Worm (Caenorhabditis elegans) whole organism, late embryonic: ENCODE data around the gene K09E3.7.

ENCODE experiments used
- C08G9.2 ChIP-seq: sonication (generic microtip); optimal IDR thresholded peaks from 2 replicates; lab custom pipeline; 2016; ENCODE audit warnings: mild to moderate bottlenecking, missing genetic modification characterization, moderate library complexity, missing compliant biosample characterization
- C38D4.7 ChIP-seq: fragments of 200-800 bp; sonication (Bioruptor generic); optimal IDR thresholded peaks from 2 replicates; lab custom pipeline; 2018; ENCODE audit warnings: mild to moderate bottlenecking, missing genetic modification characterization, moderate library complexity, missing compliant biosample characterization
- F13H6.1 ChIP-seq: sonication (generic microtip); optimal IDR thresholded peaks from 2 replicates; lab custom pipeline; 2016; ENCODE audit warnings: missing genetic modification characterization, missing compliant biosample characterization
- K09A11.1 ChIP-seq: sonication (generic microtip); optimal IDR thresholded peaks from 2 replicates; lab custom pipeline; 2017; ENCODE audit warnings: antibody characterized with exemption, mild to moderate bottlenecking, missing genetic modification characterization, missing compliant biosample characterization; ENCODE audit not compliant: insufficient read depth
- Y22D7AL.16 ChIP-seq: sonication (generic microtip); optimal IDR thresholded peaks from 2 replicates; lab custom pipeline; 2016; ENCODE audit warnings: missing genetic modification characterization, missing compliant biosample characterization
- ahr-1 ChIP-seq: sonication (generic microtip); optimal IDR thresholded peaks from 2 replicates; lab custom pipeline; 2016; ENCODE audit warnings: missing genetic modification characterization, missing compliant biosample characterization
- ama-1 ChIP-seq: fragments of 150-350 bp; optimal IDR thresholded peaks from 2 replicates; lab custom pipeline; 2014
- ceh-18 ChIP-seq: sonication (generic microtip); optimal IDR thresholded peaks from 2 replicates; lab custom pipeline; 2016; ENCODE audit warnings: missing genetic modification characterization, missing compliant biosample characterization
- ceh-19 ChIP-seq: fragments of 200-800 bp; sonication (Bioruptor generic); optimal IDR thresholded peaks from 2 replicates; lab custom pipeline; 2018; ENCODE audit warnings: mild to moderate bottlenecking, missing genetic modification characterization, missing compliant biosample characterization
- ceh-30 ChIP-seq: fragments of 150-350 bp; optimal IDR thresholded peaks from 2 replicates; lab custom pipeline; 2014; ENCODE audit warnings: missing biosample characterization, missing genetic modification characterization
- ceh-31 ChIP-seq: sonication (generic microtip); optimal IDR thresholded peaks from 2 replicates; lab custom pipeline; 2016; ENCODE audit warnings: missing genetic modification characterization, missing compliant biosample characterization
- ceh-34 ChIP-seq: sonication (generic microtip); optimal IDR thresholded peaks from 2 replicates; lab custom pipeline; 2016; ENCODE audit warnings: mild to moderate bottlenecking, missing genetic modification characterization, missing compliant biosample characterization
- ceh-48 ChIP-seq: sonication (generic microtip); optimal IDR thresholded peaks from 2 replicates; lab custom pipeline; 2016; ENCODE audit warnings: missing genetic modification characterization, inconsistent platforms, missing compliant biosample characterization
- ceh-6 ChIP-seq: fragments of 200-800 bp; sonication (Bioruptor generic); optimal IDR thresholded peaks from 2 replicates; lab custom pipeline; 2018; ENCODE audit warnings: mild to moderate bottlenecking, missing genetic modification characterization, missing compliant biosample characterization
- dmd-4 ChIP-seq: sonication (generic microtip); optimal IDR thresholded peaks from 2 replicates; lab custom pipeline; 2016; ENCODE audit warnings: borderline replicate concordance, missing genetic modification characterization, missing compliant biosample characterization
- dve-1 ChIP-seq: sonication (generic microtip); optimal IDR thresholded peaks from 2 replicates; lab custom pipeline; 2017; ENCODE audit warnings: antibody characterized with exemption, mild to moderate bottlenecking, missing genetic modification characterization, missing compliant biosample characterization
- elt-2 ChIP-seq: sonication (generic microtip); optimal IDR thresholded peaks from 2 replicates; lab custom pipeline; 2016; ENCODE audit warnings: missing genetic modification reagents, missing genetic modification characterization, missing compliant biosample characterization
- ets-4 ChIP-seq: sonication (generic microtip); optimal IDR thresholded peaks from 2 replicates; lab custom pipeline; 2016; ENCODE audit warnings: missing genetic modification characterization, missing compliant biosample characterization
- eyg-1 ChIP-seq: sonication (generic microtip); optimal IDR thresholded peaks from 2 replicates; lab custom pipeline; 2016; ENCODE audit warnings: missing genotype, missing genetic modification characterization, missing compliant biosample characterization
- fkh-10 ChIP-seq: fragments of 150-350 bp; optimal IDR thresholded peaks from 2 replicates; lab custom pipeline; 2014; ENCODE audit warnings: missing biosample characterization, missing genetic modification reagents, missing genetic modification characterization
- fkh-6 ChIP-seq: sonication (generic microtip); optimal IDR thresholded peaks from 2 replicates; lab custom pipeline; 2016; ENCODE audit warnings: missing genetic modification characterization, missing compliant biosample characterization
- hlh-13 ChIP-seq: fragments of 200-800 bp; sonication (Bioruptor generic); optimal IDR thresholded peaks from 2 replicates; lab custom pipeline; 2018; ENCODE audit warnings: mild to moderate bottlenecking, missing genetic modification characterization, missing compliant biosample characterization
- hlh-15 ChIP-seq: sonication (generic microtip); optimal IDR thresholded peaks from 2 replicates; lab custom pipeline; 2016; ENCODE audit warnings: missing genetic modification characterization, missing compliant biosample characterization
- hlh-30 ChIP-seq: sonication (generic microtip); optimal IDR thresholded peaks from 2 replicates; lab custom pipeline; 2017; ENCODE audit warnings: antibody characterized with exemption, missing genetic modification characterization, missing compliant biosample characterization; ENCODE audit not compliant: insufficient read depth
- hlh-8 ChIP-seq: sonication (generic microtip); optimal IDR thresholded peaks from 2 replicates; lab custom pipeline; 2016; ENCODE audit warnings: missing genotype, missing genetic modification characterization, missing compliant biosample characterization
- lin-11 ChIP-seq: fragments of 200-800 bp; sonication (Bioruptor generic); optimal IDR thresholded peaks from 2 replicates; lab custom pipeline; 2018; ENCODE audit warnings: mild to moderate bottlenecking, missing genetic modification characterization, missing compliant biosample characterization
- madf-2 ChIP-seq: sonication (generic microtip); optimal IDR thresholded peaks from 2 replicates; lab custom pipeline; 2017; ENCODE audit warnings: missing genetic modification characterization, missing compliant biosample characterization
- mec-3 ChIP-seq: sonication (generic microtip); optimal IDR thresholded peaks from 2 replicates; lab custom pipeline; 2016; ENCODE audit warnings: borderline replicate concordance, missing genetic modification characterization, missing compliant biosample characterization
- nfya-1 ChIP-seq: sonication (generic microtip); optimal IDR thresholded peaks from 2 replicates; lab custom pipeline; 2017; ENCODE audit warnings: missing genetic modification characterization, mild to moderate bottlenecking, missing compliant biosample characterization, antibody characterized with exemption, moderate library complexity
- npax-4 ChIP-seq: sonication (generic microtip); optimal IDR thresholded peaks from 2 replicates; lab custom pipeline; 2016; ENCODE audit warnings: missing genetic modification characterization, missing compliant biosample characterization
- pag-3 ChIP-seq: sonication (generic microtip); optimal IDR thresholded peaks from 2 replicates; lab custom pipeline; 2016; ENCODE audit warnings: missing compliant biosample characterization, missing genetic modification characterization, borderline replicate concordance
- pax-1 ChIP-seq: fragments of 150-350 bp; optimal IDR thresholded peaks from 2 replicates; lab custom pipeline; 2014; ENCODE audit warnings: missing biosample characterization, missing genetic modification characterization
- pros-1 ChIP-seq: fragments of 150-350 bp; optimal IDR thresholded peaks from 2 replicates; lab custom pipeline; 2014; ENCODE audit warnings: missing biosample characterization, missing genetic modification reagents, missing genetic modification characterization
- ref-2 ChIP-seq: sonication (generic microtip); optimal IDR thresholded peaks from 2 replicates; lab custom pipeline; 2016; ENCODE audit warnings: missing genetic modification characterization, missing compliant biosample characterization
- rnt-1 ChIP-seq: sonication (generic microtip); optimal IDR thresholded peaks from 2 replicates; lab custom pipeline; 2016; ENCODE audit warnings: missing genetic modification characterization, missing compliant biosample characterization
- sdc-2 ChIP-seq: sonication (generic microtip); optimal IDR thresholded peaks from 2 replicates; lab custom pipeline; 2016; ENCODE audit warnings: missing genotype, missing genetic modification characterization, missing compliant biosample characterization
- sox-4 ChIP-seq: sonication (generic microtip); optimal IDR thresholded peaks from 2 replicates; lab custom pipeline; 2017; ENCODE audit warnings: mild to moderate bottlenecking, missing genetic modification characterization, inconsistent platforms, missing compliant biosample characterization
- tbx-2 ChIP-seq: sonication (generic microtip); optimal IDR thresholded peaks from 2 replicates; lab custom pipeline; 2016; ENCODE audit warnings: missing genetic modification characterization, missing compliant biosample characterization
- tbx-7 ChIP-seq: sonication (generic microtip); optimal IDR thresholded peaks from 2 replicates; lab custom pipeline; 2016; ENCODE audit warnings: missing genotype, missing genetic modification characterization, missing compliant biosample characterization
- unc-3 ChIP-seq, 2 experiments: fragments of 200-800 bp in 1 of 2; sonication (Bioruptor generic) in 1 of 2; sonication (generic microtip) in 1 of 2; conservative IDR thresholded peaks in 1 of 2; optimal IDR thresholded peaks in 1 of 2; 2 replicates each; pipeline versions ENCODE4 v1.3.6 to Lab custom; 2016 to 2022; ENCODE audit warnings: missing compliant biosample characterization in 2 of 2, missing genetic modification characterization in 2 of 2, missing genetic modification reagents in 1 of 2
- unc-42 ChIP-seq: sonication (generic microtip); optimal IDR thresholded peaks from 2 replicates; lab custom pipeline; 2016; ENCODE audit warnings: missing genotype, missing genetic modification characterization, missing compliant biosample characterization
- unc-55 ChIP-seq: sonication (generic microtip); optimal IDR thresholded peaks from 2 replicates; lab custom pipeline; 2017; ENCODE audit warnings: missing biosample characterization, missing genetic modification reagents, missing genetic modification characterization
- unc-86 ChIP-seq: sonication (generic microtip); optimal IDR thresholded peaks from 2 replicates; lab custom pipeline; 2016; ENCODE audit warnings: missing genetic modification characterization, missing compliant biosample characterization
- ztf-16 ChIP-seq: sonication (generic microtip); optimal IDR thresholded peaks from 2 replicates; lab custom pipeline; 2017; ENCODE audit warnings: missing genetic modification characterization, missing compliant biosample characterization

K09E3.7 gene

DNA sequence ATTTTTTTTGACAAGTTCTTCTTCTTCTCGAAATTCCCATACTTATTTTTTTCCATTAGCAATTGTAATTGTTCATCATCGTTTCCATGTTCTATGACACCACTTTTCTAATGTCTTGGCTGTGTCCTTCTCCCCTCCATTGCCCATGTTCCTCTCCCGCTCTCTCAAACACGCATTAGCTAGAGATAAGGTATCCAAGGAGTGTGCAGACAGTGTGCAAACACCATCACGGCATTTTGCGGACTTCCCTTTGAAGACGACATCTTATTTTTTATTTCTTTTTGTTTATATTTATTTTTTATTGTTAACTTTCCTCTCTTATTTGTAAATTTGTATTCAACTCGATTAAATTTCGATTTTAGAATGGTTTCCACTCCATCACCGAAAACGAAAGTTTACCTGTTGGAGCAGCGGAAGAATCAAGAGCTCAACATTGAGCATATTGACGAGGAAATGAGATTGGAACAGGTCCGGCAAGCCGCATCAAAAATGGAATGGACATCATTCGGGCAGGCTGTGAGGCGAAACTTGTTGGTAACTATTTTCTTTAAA lies 16.9 kb upstream of the K09E3.7 start, which contains the start of gene mdt-1.2:
mdt-1.2 (plus strand) TSS at position 363 of the 552 bp plus-strand sequence.
- TF ChIP-seq mec-3, result no peak
- no peak for TF ChIP-seq ahr-1 (tag; lab: Kevin White, UChicago)
- TF ChIP-seq ceh-18 (tag; lab: Kevin White, UChicago), result no peak
- TF ChIP-seq madf-2 (tag; lab: Kevin White, UChicago), result no peak
- TF ChIP-seq hlh-13 (GFP tag; lab: Kevin White, UChicago), result no peak
- TF ChIP-seq sdc-2 (tag; lab: Kevin White, UChicago), result peak; percentile 67
- no peak for TF ChIP-seq F13H6.1
- no peak for TF ChIP-seq rnt-1 (tag; lab: Kevin White, UChicago)
- peak; percentile 42 for TF ChIP-seq tbx-2 (tag; lab: Kevin White, UChicago)
- TF ChIP-seq ets-4 (tag; lab: Kevin White, UChicago), result no peak
- no peak for TF ChIP-seq tbx-7 (tag; lab: Kevin White, UChicago)
- no peak for TF ChIP-seq npax-4
- peak; percentile 68 for TF ChIP-seq ceh-30 (tag; lab: Kevin White, UChicago)
- TF ChIP-seq Y22D7AL.16, result no peak
- no peak for TF ChIP-seq fkh-6
- no peak for TF ChIP-seq fkh-10 (GFP tag; lab: Kevin White, UChicago)
- no peak for TF ChIP-seq dve-1 (tag; lab: Kevin White, UChicago)
- no peak for TF ChIP-seq lin-11 (tag; lab: Kevin White, UChicago)
- peak; percentile 38 for TF ChIP-seq unc-42 (tag; lab: Kevin White, UChicago)
- TF ChIP-seq elt-2, result peak; percentile 30
- TF ChIP-seq unc-3 (GFP tag; conservative IDR thresholded peaks at IDR 0.05; lab: Robert Waterston, UW), result no peak
- no peak for TF ChIP-seq unc-3 (tag; optimal IDR thresholded peaks at IDR 0.05; lab: Kevin White, UChicago)
- TF ChIP-seq C08G9.2, result no peak
- peak; percentile 33 for TF ChIP-seq pros-1 (tag; lab: Kevin White, UChicago)
- TF ChIP-seq ceh-6 (GFP tag; lab: Kevin White, UChicago), result no peak
- no peak for TF ChIP-seq ceh-19 (GFP tag; lab: Kevin White, UChicago)
- TF ChIP-seq eyg-1, result no peak
- TF ChIP-seq C38D4.7, result no peak
- peak; percentile 2 for TF ChIP-seq ceh-34 (tag; lab: Kevin White, UChicago)
- no peak for TF ChIP-seq hlh-30 (tag; lab: Kevin White, UChicago)
- TF ChIP-seq ceh-31 (tag; lab: Kevin White, UChicago), result no peak
- TF ChIP-seq pag-3 (tag; lab: Kevin White, UChicago), result no peak
- no peak for TF ChIP-seq hlh-15 (tag; lab: Kevin White, UChicago)
- no peak for TF ChIP-seq ztf-16
- peak; percentile 80 for TF ChIP-seq nfya-1 (tag; lab: Kevin White, UChicago)
- TF ChIP-seq K09A11.1 (tag; lab: Kevin White, UChicago), result no peak
- TF ChIP-seq hlh-8 (tag; lab: Kevin White, UChicago), result no peak
- TF ChIP-seq ama-1 (lab: Kevin White, UChicago), result no peak
- TF ChIP-seq ref-2, result peak; percentile 6
- TF ChIP-seq ceh-48 (tag; lab: Kevin White, UChicago), result no peak
- no peak for TF ChIP-seq unc-86 (tag; lab: Kevin White, UChicago)
- no peak for TF ChIP-seq dmd-4 (tag; lab: Kevin White, UChicago)
- TF ChIP-seq sox-4, result peak; percentile 13
- peak; percentile 24 for TF ChIP-seq unc-55 (GFP tag; lab: Kevin White, UChicago)
- TF ChIP-seq pax-1, result peak; percentile 29
